Worm (Caenorhabditis elegans): Measurements from ENCODE around the gene clc-29.
A peak's percentile ranks its signal among the peaks of the same experiment; 100 is the strongest.

DNA sequence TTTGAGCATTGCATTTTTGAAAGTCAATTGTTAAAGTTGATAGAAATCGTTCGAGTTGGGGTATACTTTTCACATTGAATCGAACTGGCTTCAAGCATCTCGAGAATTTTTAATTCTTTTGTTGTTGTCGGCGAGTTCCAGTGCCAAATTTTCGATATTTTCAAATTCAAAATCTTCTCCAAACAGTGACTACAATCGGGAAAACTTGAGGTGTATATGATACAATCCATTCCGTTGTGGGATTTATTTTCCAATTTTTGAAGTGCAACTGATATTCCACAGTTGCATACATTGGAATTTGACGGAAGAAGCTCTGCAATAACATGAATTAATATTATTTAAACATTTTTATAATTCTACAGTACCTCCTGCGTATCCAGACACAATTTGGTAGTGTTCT, 41.9 kb downstream of the clc-29 start:
- no peak for TF ChIP-seq mep-1 (tag; optimal IDR thresholded peaks at IDR 0.05)
- no peak for TF ChIP-seq mxl-3 (GFP tag; optimal IDR thresholded peaks at IDR 0.05)
- no peak for TF ChIP-seq egl-27 (tag; optimal IDR thresholded peaks at IDR 0.05)
- no peak for TF ChIP-seq skn-1 (tag; optimal IDR thresholded peaks at IDR 0.05)
- no peak for TF ChIP-seq fkh-10 (GFP tag; optimal IDR thresholded peaks at IDR 0.05)
- TF ChIP-seq madf-9 (GFP tag; conservative IDR thresholded peaks at IDR 0.05) = no peak
- peak in 1 of 2 experiments; percentile 87 for TF ChIP-seq unc-62 (GFP tag; optimal IDR thresholded peaks at IDR 0.05 in 1 of 2)
- TF ChIP-seq unc-62 (tag; optimal IDR thresholded peaks at IDR 0.05) = no peak
- TF ChIP-seq F49E8.2 (tag; optimal IDR thresholded peaks at IDR 0.05; ENCODE audit: borderline replicate concordance) = no peak
- TF ChIP-seq lim-7 (GFP tag; IDR thresholded peaks at IDR 0.05) = no peak
- no peak for TF ChIP-seq lir-3 (tag; optimal IDR thresholded peaks at IDR 0.05)
- no peak for TF ChIP-seq ctbp-1 (GFP tag; IDR thresholded peaks at IDR 0.05)
